Fruit fly (Drosophila melanogaster) whole organism, prepupa: Measurements from ENCODE around the gene TTLL4A.

Experiments
- Blimp-1 ChIP-seq: fragments of 200-800 bp; sonication (Bioruptor generic); optimal IDR thresholded peaks from 3 replicates; lab custom pipeline; 2017; ENCODE audit warnings: missing biosample characterization, missing genetic modification characterization, mild to moderate bottlenecking, moderate library complexity, missing genetic modification reagents
- CG10631 ChIP-seq: fragments of 200-800 bp; sonication (Bioruptor generic); optimal IDR thresholded peaks from 2 replicates; lab custom pipeline; 2016; ENCODE audit warnings: missing biosample characterization, missing genetic modification characterization
- CG10669 ChIP-seq: fragments of 200-800 bp; sonication (Bioruptor generic); optimal IDR thresholded peaks from 3 replicates; lab custom pipeline; 2018; ENCODE audit warnings: missing biosample characterization, mild to moderate bottlenecking, missing genetic modification characterization, moderate library complexity
- CG11294 ChIP-seq: fragments of 200-800 bp; sonication (Bioruptor generic); IDR thresholded peaks from 2 replicates; pipeline ENCODE4 v1.3.6; 2022; ENCODE audit warnings: missing biosample characterization, missing genetic modification characterization
- CG11762 ChIP-seq: fragments of 200-800 bp; sonication (Bioruptor generic); optimal IDR thresholded peaks from 3 replicates; lab custom pipeline; 2016; ENCODE audit warnings: missing biosample characterization, missing genetic modification characterization; ENCODE audit not compliant: insufficient read depth
- CG11902 ChIP-seq: fragments of 200-800 bp; sonication (Bioruptor generic); optimal IDR thresholded peaks from 3 replicates; lab custom pipeline; 2016; ENCODE audit warnings: missing biosample characterization, missing genetic modification characterization
- CG15336 ChIP-seq: fragments of 200-800 bp; sonication (Bioruptor generic); IDR thresholded peaks from 2 replicates; pipeline ENCODE4 v1.3.6; 2022; ENCODE audit warnings: missing biosample characterization, missing genetic modification characterization
- CG1621 ChIP-seq: fragments of 200-800 bp; sonication (Bioruptor generic); optimal IDR thresholded peaks from 3 replicates; lab custom pipeline; 2018; ENCODE audit warnings: missing biosample characterization, mild to moderate bottlenecking, missing genetic modification characterization
- CG16779 ChIP-seq: fragments of 200-800 bp; sonication (Bioruptor generic); optimal IDR thresholded peaks from 3 replicates; lab custom pipeline; 2017; ENCODE audit warnings: missing biosample characterization, mild to moderate bottlenecking, missing genetic modification characterization
- CG31627 ChIP-seq: fragments of 200-800 bp; sonication (Bioruptor generic); optimal IDR thresholded peaks from 3 replicates; lab custom pipeline; 2016; ENCODE audit warnings: missing biosample characterization, missing genetic modification characterization
- CG32006 ChIP-seq: fragments of 200-800 bp; sonication (Bioruptor generic); optimal IDR thresholded peaks from 3 replicates; lab custom pipeline; 2017; ENCODE audit warnings: missing biosample characterization, mild to moderate bottlenecking, missing genetic modification characterization
- CG34406 ChIP-seq: fragments of 200-800 bp; sonication (Bioruptor generic); optimal IDR thresholded peaks from 3 replicates; lab custom pipeline; 2016; ENCODE audit warnings: missing biosample characterization, missing genetic modification characterization
- CG3919 ChIP-seq: fragments of 200-800 bp; sonication (Bioruptor generic); optimal IDR thresholded peaks from 3 replicates; lab custom pipeline; 2016; ENCODE audit warnings: missing biosample characterization, missing genetic modification characterization
- CG4318 ChIP-seq: fragments of 200-800 bp; sonication (Bioruptor generic); optimal IDR thresholded peaks from 3 replicates; lab custom pipeline; 2017; ENCODE audit warnings: missing biosample characterization, mild to moderate bottlenecking, missing genetic modification characterization
- CG6163 ChIP-seq: fragments of 200-800 bp; sonication (Bioruptor generic); IDR thresholded peaks from 3 replicates; pipeline ENCODE4 v1.3.6; 2022; ENCODE audit warnings: missing biosample characterization, missing genetic modification characterization
- CG6854 ChIP-seq: fragments of 200-800 bp; sonication (Bioruptor generic); optimal IDR thresholded peaks from 2 replicates; lab custom pipeline; 2017; ENCODE audit warnings: missing biosample characterization, mild to moderate bottlenecking, missing genetic modification characterization
- CG8632 ChIP-seq: fragments of 200-800 bp; sonication (Bioruptor generic); optimal IDR thresholded peaks from 3 replicates; lab custom pipeline; 2016; ENCODE audit warnings: missing biosample characterization, missing genetic modification characterization
- Eip78C ChIP-seq: fragments of 200-800 bp; sonication (Bioruptor generic); peaks from one replicate; lab custom pipeline; 2016; ENCODE audit warnings: missing biosample characterization, missing genetic modification characterization
- Ets21C ChIP-seq: fragments of 200-800 bp; sonication (Bioruptor generic); optimal IDR thresholded peaks from 3 replicates; lab custom pipeline; 2016; ENCODE audit warnings: missing biosample characterization, missing genetic modification characterization
- Ets96B ChIP-seq: fragments of 200-800 bp; optimal IDR thresholded peaks from 2 replicates; lab custom pipeline; 2019; ENCODE audit warnings: missing biosample characterization, mild to moderate bottlenecking, missing genetic modification characterization, moderate library complexity
- Hr38 ChIP-seq: sonication (Bioruptor generic); optimal IDR thresholded peaks from 2 replicates; lab custom pipeline; 2016; ENCODE audit warnings: missing biosample characterization, missing genetic modification characterization
- Hr4 ChIP-seq: fragments of 200-800 bp; sonication (Bioruptor generic); optimal IDR thresholded peaks from 3 replicates; lab custom pipeline; 2016; ENCODE audit warnings: missing biosample characterization, missing genetic modification characterization
- Lpt ChIP-seq: fragments of 200-800 bp; sonication (Bioruptor generic); optimal IDR thresholded peaks from 3 replicates; lab custom pipeline; 2016; ENCODE audit warnings: missing biosample characterization, missing genetic modification characterization
- Met ChIP-seq: fragments of 200-800 bp; sonication (Bioruptor generic); optimal IDR thresholded peaks from 3 replicates; lab custom pipeline; 2016; ENCODE audit warnings: missing biosample characterization, missing genetic modification characterization
- OdsH ChIP-seq: fragments of 200-800 bp; sonication (Bioruptor generic); optimal IDR thresholded peaks from 3 replicates; lab custom pipeline; 2016; ENCODE audit warnings: missing biosample characterization, missing genetic modification characterization
- Sox14 ChIP-seq: fragments of 200-800 bp; sonication (Bioruptor generic); optimal IDR thresholded peaks from 3 replicates; lab custom pipeline; 2016; ENCODE audit warnings: missing biosample characterization, missing genetic modification characterization
- achi ChIP-seq: fragments of 200-800 bp; sonication (Bioruptor generic); optimal IDR thresholded peaks from 3 replicates; lab custom pipeline; 2016; ENCODE audit warnings: missing biosample characterization, missing genetic modification characterization
- acj6 ChIP-seq: fragments of 200-800 bp; sonication (Bioruptor generic); optimal IDR thresholded peaks from 3 replicates; lab custom pipeline; 2016; ENCODE audit warnings: missing biosample characterization, missing genetic modification characterization
- dsx ChIP-seq: fragments of 200-800 bp; optimal IDR thresholded peaks from 3 replicates; lab custom pipeline; 2019; ENCODE audit warnings: missing biosample characterization, mild to moderate bottlenecking, missing genetic modification characterization, moderate library complexity; ENCODE audit not compliant: poor library complexity, severe bottlenecking
- eg ChIP-seq: fragments of 200-800 bp; sonication (Bioruptor generic); IDR thresholded peaks from 3 replicates; pipeline ENCODE4 v1.3.6; 2022; ENCODE audit warnings: missing biosample characterization, missing genetic modification characterization
- esn ChIP-seq: fragments of 200-800 bp; sonication (Bioruptor generic); optimal IDR thresholded peaks from 2 replicates; lab custom pipeline; 2016; ENCODE audit warnings: missing biosample characterization, mild to moderate bottlenecking, missing genetic modification characterization, moderate library complexity
- fd59A ChIP-seq: fragments of 200-800 bp; sonication (Bioruptor generic); optimal IDR thresholded peaks from 2 replicates; lab custom pipeline; 2017; ENCODE audit warnings: missing biosample characterization, mild to moderate bottlenecking, missing genetic modification characterization, missing genetic modification reagents
- fkh ChIP-seq: fragments of 200-800 bp; sonication (Bioruptor generic); optimal IDR thresholded peaks from 3 replicates; lab custom pipeline; 2017; ENCODE audit warnings: missing biosample characterization, mild to moderate bottlenecking, missing genetic modification characterization, moderate library complexity
- lz ChIP-seq: fragments of 200-800 bp; sonication (Bioruptor generic); optimal IDR thresholded peaks from 3 replicates; lab custom pipeline; 2016; ENCODE audit warnings: missing biosample characterization, missing genetic modification characterization
- net ChIP-seq: fragments of 200-800 bp; sonication (Bioruptor generic); optimal IDR thresholded peaks from 3 replicates; lab custom pipeline; 2016; ENCODE audit warnings: missing biosample characterization, missing genetic modification characterization
- pdm3 ChIP-seq: fragments of 200-800 bp; sonication (Bioruptor generic); optimal IDR thresholded peaks from 3 replicates; lab custom pipeline; 2016; ENCODE audit warnings: missing biosample characterization, missing genetic modification characterization
- salr ChIP-seq, 2 experiments: fragments of 200-800 bp; sonication (Bioruptor generic); optimal IDR thresholded peaks; 3 replicates each; lab custom pipeline; 2016 to 2018; ENCODE audit warnings: missing biosample characterization in 2 of 2, missing genetic modification characterization in 2 of 2, mild to moderate bottlenecking in 1 of 2
- svp ChIP-seq: fragments of 200-800 bp; sonication (Bioruptor generic); peaks from one replicate; lab custom pipeline; 2016; ENCODE audit warnings: missing biosample characterization, missing genetic modification characterization
- topi ChIP-seq: fragments of 200-800 bp; sonication (Bioruptor generic); optimal IDR thresholded peaks from 3 replicates; lab custom pipeline; 2016; ENCODE audit warnings: missing biosample characterization, missing genetic modification characterization
- vri ChIP-seq: fragments of 200-800 bp; sonication (Bioruptor generic); optimal IDR thresholded peaks from 3 replicates; lab custom pipeline; 2016; ENCODE audit warnings: missing biosample characterization, mild to moderate bottlenecking, missing genetic modification characterization

Gene TTLL4A

DNA sequence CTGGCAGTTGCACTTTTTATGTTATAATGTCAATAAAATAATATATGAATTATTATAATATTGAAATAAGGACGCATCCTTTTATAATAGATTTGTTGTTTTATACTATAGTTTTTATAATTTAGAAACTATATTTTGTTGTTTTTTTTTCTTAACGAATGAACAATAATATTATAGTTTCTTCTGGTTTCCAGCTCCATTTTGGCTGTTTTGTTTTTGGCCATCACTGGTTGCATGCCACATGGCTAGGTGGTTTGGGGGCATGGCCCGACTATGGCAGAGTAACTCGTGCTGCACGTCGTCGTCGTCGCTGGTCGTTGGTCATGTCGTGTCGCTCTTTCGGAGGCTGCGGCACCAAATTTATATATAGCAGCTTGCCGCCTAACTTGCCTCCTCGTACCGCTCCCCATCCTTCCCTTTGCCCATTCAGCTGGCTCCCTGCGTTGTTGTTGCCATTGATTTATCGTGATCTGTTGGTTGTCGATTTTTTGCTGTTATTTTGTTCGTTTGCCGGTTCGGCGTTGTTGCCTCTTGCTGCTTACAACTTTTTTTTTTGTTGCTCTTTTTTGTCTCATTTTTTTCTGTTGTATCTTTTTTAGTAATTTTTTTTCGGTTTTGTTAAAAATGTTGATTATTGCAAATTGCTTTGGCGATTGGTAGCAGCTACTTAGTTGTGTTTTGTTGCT, 43.2 kb downstream of the TTLL4A start (continued):
- TF ChIP-seq CG11902 (GFP tag; lab: Kevin White, UChicago) (no peak), esn (GFP tag; lab: Kevin White, UChicago) (no peak), CG6854 (GFP tag; lab: Kevin White, UChicago) (no peak), CG16779 (peak; percentile 35), CG10631 (GFP tag; lab: Kevin White, UChicago) (peak; percentile 43), CG1621 (tag; lab: Kevin White, UChicago) (no peak), dsx (peak; percentile 51), fd59A (GFP tag; lab: Kevin White, UChicago) (no peak), Eip78C (peak; percentile 69), CG3919 (no peak)
- TF ChIP-seq, all 60 proteins: peak for 19

DNA sequence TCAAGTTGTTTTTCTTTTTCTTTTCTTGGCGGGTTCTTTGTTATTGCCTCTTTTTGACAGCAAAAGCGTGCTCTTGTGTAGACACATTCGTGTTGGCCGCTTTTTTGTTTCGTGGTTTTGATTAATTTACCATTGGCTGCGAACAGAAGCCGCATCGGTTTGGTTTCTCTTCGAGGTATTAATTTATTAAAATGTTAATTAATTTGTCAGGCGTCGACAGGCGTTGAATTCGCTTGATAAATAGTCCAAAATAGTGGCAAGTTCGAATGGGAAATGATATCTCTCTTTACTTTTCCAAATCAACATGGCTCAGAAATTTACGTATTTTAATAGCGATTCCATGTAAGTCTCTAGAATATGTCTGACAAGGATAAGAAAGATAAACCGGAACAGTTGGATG, 45.3 kb downstream of the TTLL4A start, which contains the start of gene CG18666:
TSS of gene CG18666 (plus strand) at position 301 of the 400 bp plus-strand sequence.
- TF ChIP-seq vri (GFP tag; lab: Kevin White, UChicago) (no peak), CG31627 (GFP tag; lab: Kevin White, UChicago) (no peak), Ets96B (no peak), CG11902 (GFP tag; lab: Kevin White, UChicago) (no peak), CG11294 (GFP tag; lab: Robert Waterston, UW) (no peak), CG4318 (GFP tag; lab: Kevin White, UChicago) (no peak), Eip78C (no peak)

DNA sequence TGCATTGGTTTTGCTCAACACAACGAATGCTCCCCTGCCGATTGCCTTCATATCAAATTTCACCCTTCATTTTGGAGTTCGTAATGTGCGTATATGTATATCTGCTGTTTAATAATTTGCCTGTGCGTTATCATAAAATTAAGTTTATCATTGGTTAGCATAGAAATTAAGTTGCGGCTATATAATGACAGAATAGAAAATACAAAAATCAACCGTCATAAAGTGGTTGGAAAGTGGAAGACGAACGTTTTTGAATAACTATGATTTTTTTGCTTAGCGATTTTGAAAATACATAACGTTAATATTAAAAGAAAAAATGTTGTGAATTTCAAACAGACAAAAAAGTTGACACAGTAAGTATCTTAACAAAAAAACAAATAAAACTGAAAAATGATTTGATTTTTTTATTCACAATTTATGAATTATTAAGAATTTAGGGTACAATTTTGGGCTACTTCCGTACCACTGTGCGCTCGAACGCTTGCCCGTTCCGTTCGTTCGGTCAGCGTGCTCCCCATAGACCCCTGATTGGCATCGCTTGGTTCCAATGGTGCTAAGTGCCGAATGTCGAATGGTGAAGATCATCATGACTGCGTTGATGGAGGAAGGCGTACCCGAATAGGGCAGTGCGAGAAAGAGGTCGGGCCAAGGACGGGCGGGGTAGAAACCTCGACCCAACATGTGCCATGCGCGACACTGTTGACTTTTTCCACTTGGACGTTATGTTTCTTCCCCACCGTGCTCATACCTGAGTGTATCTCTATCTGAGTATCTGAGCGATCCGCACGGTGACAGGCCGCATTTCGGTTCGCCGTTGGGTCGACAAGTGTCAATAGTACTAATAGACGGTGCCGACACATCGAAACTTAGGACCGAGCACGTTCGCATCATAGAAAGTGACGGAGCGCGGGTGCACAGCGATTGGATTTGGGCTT, 48.6 kb downstream of the TTLL4A start:
- TF ChIP-seq net (GFP tag; lab: Kevin White, UChicago) = peak; percentile 22
- peak; percentile 28 for TF ChIP-seq Met (GFP tag; lab: Kevin White, UChicago)
- TF ChIP-seq svp (GFP tag; lab: Kevin White, UChicago) = peak; percentile 29
- peak; percentile 4 for TF ChIP-seq Ets21C (GFP tag; lab: Kevin White, UChicago)
- peak; percentile 10 for TF ChIP-seq acj6 (GFP tag; lab: Kevin White, UChicago)
- peak; percentile 17 for TF ChIP-seq CG10631 (GFP tag; lab: Kevin White, UChicago)
- TF ChIP-seq CG32006 = peak; percentile 33
- peak; percentile 15 for TF ChIP-seq CG8632 (GFP tag; lab: Kevin White, UChicago)
- TF ChIP-seq achi = peak; percentile 33
- TF ChIP-seq Blimp-1 (GFP tag; lab: Kevin White, UChicago) = no peak
- no peak for TF ChIP-seq CG11762
- TF ChIP-seq lz (GFP tag; lab: Kevin White, UChicago) = no peak
- TF ChIP-seq salr (GFP tag; optimal IDR thresholded peaks at IDR 0.05; lab: Kevin White, UChicago) = peak in 1 of 2 experiments; percentile 18
- TF ChIP-seq esn (GFP tag; lab: Kevin White, UChicago) = peak; percentile 30
- peak; percentile 18 for TF ChIP-seq Sox14 (GFP tag; lab: Kevin White, UChicago)
- no peak for TF ChIP-seq Lpt (GFP tag; lab: Kevin White, UChicago)
- 0 out of 2 replicates have a peak, but pooled peaks have one; percentile 34 for TF ChIP-seq CG15336
- TF ChIP-seq CG34406 (GFP tag; lab: Kevin White, UChicago) = peak; percentile 12
- TF ChIP-seq CG6163 (GFP tag; lab: Robert Waterston, UW) = no peak
- TF ChIP-seq Hr4 (GFP tag; lab: Kevin White, UChicago) = peak; percentile 26
- no peak for TF ChIP-seq CG11902 (GFP tag; lab: Kevin White, UChicago)
- TF ChIP-seq topi (GFP tag; lab: Kevin White, UChicago) = peak; percentile 0
- TF ChIP-seq vri (GFP tag; lab: Kevin White, UChicago) = no peak
- TF ChIP-seq OdsH (GFP tag; lab: Kevin White, UChicago) = peak; percentile 28
- TF ChIP-seq CG10669 = no peak
- peak; percentile 76 for TF ChIP-seq Eip78C
- TF ChIP-seq fkh (GFP tag; lab: Kevin White, UChicago) = peak; percentile 85
- TF ChIP-seq pdm3 (GFP tag; lab: Kevin White, UChicago) = peak; percentile 12
- TF ChIP-seq fd59A (GFP tag; lab: Kevin White, UChicago) = no peak
- no peak for TF ChIP-seq eg (GFP tag; lab: Robert Waterston, UW)
- peak; percentile 35 for TF ChIP-seq CG31627 (GFP tag; lab: Kevin White, UChicago)
- no peak for TF ChIP-seq Hr38 (GFP tag; lab: Kevin White, UChicago)
